Worm (Caenorhabditis elegans) whole organism, L3 larva: ENCODE measurements around the gene K07B1.4.

Source experiments
- R02D3.7 ChIP-seq: fragments of 150-350 bp; optimal IDR thresholded peaks from 2 replicates; lab custom pipeline; 2014; ENCODE audit warnings: missing biosample characterization, missing genetic modification characterization
- ZK546.5 ChIP-seq: sonication (generic microtip); optimal IDR thresholded peaks from 2 replicates; lab custom pipeline; 2017; ENCODE audit warnings: missing biosample characterization, missing genetic modification characterization
- aly-2 ChIP-seq: fragments of 150-350 bp; optimal IDR thresholded peaks from 2 replicates; lab custom pipeline; 2014; ENCODE audit warnings: missing biosample characterization, missing genetic modification characterization
- ceh-16 ChIP-seq: sonication (generic microtip); optimal IDR thresholded peaks from 2 replicates; lab custom pipeline; 2017; ENCODE audit warnings: missing biosample characterization, missing genetic modification characterization
- ceh-28 ChIP-seq: fragments of 150-350 bp; optimal IDR thresholded peaks from 2 replicates; lab custom pipeline; 2014; ENCODE audit warnings: missing biosample characterization, missing genetic modification reagents, missing genetic modification characterization
- ceh-82 ChIP-seq: fragments of 150-350 bp; optimal IDR thresholded peaks from 2 replicates; lab custom pipeline; 2014; ENCODE audit warnings: missing biosample characterization, missing genetic modification characterization
- ceh-9 ChIP-seq: sonication (generic microtip); optimal IDR thresholded peaks from 2 replicates; lab custom pipeline; 2018; ENCODE audit warnings: missing biosample characterization, missing genetic modification characterization
- egl-27 ChIP-seq: sonication (generic microtip); optimal IDR thresholded peaks from 4 replicates; lab custom pipeline; 2017; ENCODE audit warnings: missing biosample characterization, missing genetic modification reagents, missing genetic modification characterization
- elt-1 ChIP-seq: fragments of 150-350 bp; optimal IDR thresholded peaks from 2 replicates; lab custom pipeline; 2014; ENCODE audit warnings: missing biosample characterization, missing genetic modification characterization
- elt-2 ChIP-seq: sonication (generic microtip); optimal IDR thresholded peaks from 2 replicates; lab custom pipeline; 2016; ENCODE audit warnings: missing genetic modification reagents, mild to moderate bottlenecking, missing genetic modification characterization, missing compliant biosample characterization
- elt-3 ChIP-seq, 3 experiments: fragments of 150-350 bp in 1 of 3; sonication (generic microtip) in 2 of 3; optimal IDR thresholded peaks; 2 replicates in 2 of 3; 4 replicates in 1 of 3; lab custom pipeline; 2014 to 2017; ENCODE audit warnings: missing biosample characterization in 3 of 3, missing genetic modification characterization in 3 of 3
- fkh-10 ChIP-seq: sonication (generic microtip); optimal IDR thresholded peaks from 2 replicates; lab custom pipeline; 2017; ENCODE audit warnings: missing biosample characterization, missing genetic modification reagents, missing genetic modification characterization
- fkh-2 ChIP-seq: fragments of 150-350 bp; optimal IDR thresholded peaks from 2 replicates; lab custom pipeline; 2014; ENCODE audit warnings: missing biosample characterization, missing genetic modification reagents, missing genetic modification characterization
- hmg-11 ChIP-seq: sonication (generic microtip); optimal IDR thresholded peaks from 2 replicates; lab custom pipeline; 2016; ENCODE audit warnings: missing genetic modification characterization, missing compliant biosample characterization
- lin-15B ChIP-seq: fragments of 150-350 bp; optimal IDR thresholded peaks from 2 replicates; lab custom pipeline; 2014; ENCODE audit warnings: missing biosample characterization, missing genetic modification characterization
- lin-39 ChIP-seq: fragments of 150-350 bp; optimal IDR thresholded peaks from 2 replicates; lab custom pipeline; 2018; ENCODE audit warnings: missing biosample characterization, missing genetic modification reagents, missing genetic modification characterization
- lsy-12 ChIP-seq: sonication (generic microtip); optimal IDR thresholded peaks from 2 replicates; lab custom pipeline; 2016; ENCODE audit warnings: mild to moderate bottlenecking, missing genetic modification characterization, missing compliant biosample characterization
- mdl-1 ChIP-seq: fragments of 150-350 bp; optimal IDR thresholded peaks from 2 replicates; lab custom pipeline; 2014; ENCODE audit warnings: missing biosample characterization, missing genetic modification characterization
- mml-1 ChIP-seq: fragments of 150-350 bp; sonication (generic microtip); optimal IDR thresholded peaks from 3 replicates; lab custom pipeline; 2014; ENCODE audit warnings: missing biosample characterization, missing genetic modification characterization
- nfya-1 ChIP-seq: sonication (generic microtip); optimal IDR thresholded peaks from 2 replicates; lab custom pipeline; 2017; ENCODE audit warnings: missing genetic modification characterization, mild to moderate bottlenecking, missing compliant biosample characterization, antibody characterized with exemption, moderate library complexity; ENCODE audit not compliant: insufficient read depth
- nhr-11 ChIP-seq: fragments of 150-350 bp; optimal IDR thresholded peaks from 2 replicates; lab custom pipeline; 2014; ENCODE audit warnings: missing biosample characterization, missing genetic modification characterization
- nhr-12 ChIP-seq: fragments of 150-350 bp; optimal IDR thresholded peaks from 2 replicates; lab custom pipeline; 2014; ENCODE audit warnings: missing biosample characterization, missing genetic modification characterization
- nhr-23 ChIP-seq: fragments of 150-350 bp; optimal IDR thresholded peaks from 2 replicates; lab custom pipeline; 2014; ENCODE audit warnings: missing biosample characterization, missing genetic modification reagents, missing genetic modification characterization
- nhr-237 ChIP-seq: fragments of 150-350 bp; optimal IDR thresholded peaks from 2 replicates; lab custom pipeline; 2014; ENCODE audit warnings: missing biosample characterization, missing genetic modification characterization
- nhr-25 ChIP-seq: sonication (generic microtip); optimal IDR thresholded peaks from 2 replicates; lab custom pipeline; 2017; ENCODE audit warnings: missing biosample characterization, missing genetic modification characterization
- nhr-76 ChIP-seq: fragments of 150-350 bp; sonication (generic microtip); optimal IDR thresholded peaks from 5 replicates; lab custom pipeline; 2014; ENCODE audit warnings: missing biosample characterization, missing genetic modification characterization
- nhr-77 ChIP-seq: fragments of 150-350 bp; optimal IDR thresholded peaks from 2 replicates; lab custom pipeline; 2014; ENCODE audit warnings: missing biosample characterization, missing genetic modification characterization
- pha-4 ChIP-seq: fragments of 150-350 bp; optimal IDR thresholded peaks from 2 replicates; lab custom pipeline; 2014; ENCODE audit warnings: missing biosample characterization, missing genetic modification reagents, missing genetic modification characterization
- pqm-1 ChIP-seq: fragments of 150-350 bp; optimal IDR thresholded peaks from 2 replicates; lab custom pipeline; 2017; ENCODE audit warnings: missing biosample characterization, missing genetic modification characterization, inconsistent platforms
- skn-1 ChIP-seq: fragments of 150-350 bp; optimal IDR thresholded peaks from 2 replicates; lab custom pipeline; 2014; ENCODE audit warnings: missing biosample characterization, missing genetic modification characterization
- snpc-4 ChIP-seq: fragments of 150-350 bp; optimal IDR thresholded peaks from 2 replicates; lab custom pipeline; 2014; ENCODE audit warnings: missing biosample characterization, missing genetic modification characterization
- tbx-2 ChIP-seq: sonication (generic microtip); optimal IDR thresholded peaks from 2 replicates; lab custom pipeline; 2016; ENCODE audit warnings: mild to moderate bottlenecking, missing genetic modification characterization, missing compliant biosample characterization
- unc-39 ChIP-seq: sonication (generic microtip); optimal IDR thresholded peaks from 4 replicates; lab custom pipeline; 2017; ENCODE audit warnings: missing biosample characterization, missing genetic modification characterization
- zag-1 ChIP-seq: fragments of 150-350 bp; optimal IDR thresholded peaks from 2 replicates; lab custom pipeline; 2014; ENCODE audit warnings: missing biosample characterization, missing genetic modification characterization
- ztf-11 ChIP-seq: fragments of 150-350 bp; optimal IDR thresholded peaks from 2 replicates; lab custom pipeline; 2014; ENCODE audit warnings: missing biosample characterization, missing genetic modification characterization
- ztf-4 ChIP-seq: fragments of 150-350 bp; optimal IDR thresholded peaks from 2 replicates; lab custom pipeline; 2014; ENCODE audit warnings: missing biosample characterization, missing genetic modification characterization

The K07B1.4 gene

DNA sequence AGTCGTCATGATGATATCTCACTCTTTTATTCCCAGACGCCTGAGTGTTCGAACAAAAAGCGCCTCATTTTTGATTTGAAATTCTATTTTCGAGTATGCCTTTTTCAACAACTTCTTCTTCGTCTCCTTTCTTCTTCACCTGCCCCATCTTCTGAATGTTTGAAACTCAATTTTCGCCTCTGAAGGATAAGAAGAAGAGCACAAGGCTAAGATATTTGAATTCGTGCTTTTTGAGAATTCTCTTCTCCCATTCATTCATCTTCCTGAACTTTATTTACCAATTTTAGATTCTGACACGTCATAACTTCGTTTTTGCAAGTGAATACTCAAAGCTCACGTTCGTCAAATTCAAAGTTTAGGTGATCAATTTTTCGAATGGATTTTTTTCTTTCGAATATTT is 11.8 kb upstream of the K07B1.4 start:
- TF ChIP-seq fkh-10 (GFP tag; lab: Kevin White, UChicago): peak; percentile 59
- TF ChIP-seq pha-4 (tag; lab: Kevin White, UChicago): no peak
- no peak for TF ChIP-seq ceh-28 (tag; lab: Kevin White, UChicago)
- no peak for TF ChIP-seq snpc-4 (tag; lab: Kevin White, UChicago)
- TF ChIP-seq ceh-16 (tag; lab: Kevin White, UChicago): no peak
- TF ChIP-seq ztf-4 (tag; lab: Kevin White, UChicago): no peak
- no peak for TF ChIP-seq tbx-2 (tag; lab: Kevin White, UChicago)
- no peak for TF ChIP-seq zag-1

DNA sequence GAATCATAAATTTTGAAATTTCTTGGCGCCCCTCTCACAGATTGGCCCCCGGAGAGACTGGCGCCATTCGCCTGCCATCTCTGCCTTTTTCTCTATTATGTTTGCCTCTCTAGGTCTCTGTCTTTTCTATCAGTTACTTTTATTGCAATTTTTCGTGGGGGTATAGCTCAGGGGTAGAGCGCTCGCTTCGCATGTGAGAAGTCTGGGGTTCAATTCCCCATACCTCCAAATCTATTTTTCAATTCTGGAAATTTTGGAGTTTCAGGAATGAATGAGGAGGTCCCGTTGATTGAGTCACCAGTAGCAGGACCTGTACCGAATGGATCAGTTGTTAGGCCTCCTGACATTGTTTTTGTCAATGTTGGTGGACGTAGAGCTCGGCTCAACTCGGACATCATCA is 10.7 kb upstream of the K07B1.4 start, which contains the start of gene kvs-3:
Gene kvs-3 (plus strand): TSS at position 266 of the 400 bp plus-strand sequence.
- TF ChIP-seq lsy-12 (tag; lab: Kevin White, UChicago): peak; percentile 37
- peak; percentile 22 for TF ChIP-seq elt-1 (tag; lab: Kevin White, UChicago)
- TF ChIP-seq snpc-4 (tag; lab: Kevin White, UChicago): no peak
- peak; percentile 51 for TF ChIP-seq tbx-2 (tag; lab: Kevin White, UChicago)
- peak; percentile 49 for TF ChIP-seq elt-2 (tag; lab: Kevin White, UChicago)
- peak; percentile 81 for TF ChIP-seq hmg-11 (tag; lab: Kevin White, UChicago)
- TF ChIP-seq ceh-16 (tag; lab: Kevin White, UChicago): no peak
- TF ChIP-seq nhr-11 (tag; lab: Kevin White, UChicago): no peak
- peak; percentile 19 for TF ChIP-seq nhr-77 (tag; lab: Kevin White, UChicago)
- peak; percentile 29 for TF ChIP-seq egl-27 (tag; lab: Kevin White, UChicago)
- peak; percentile 2 for TF ChIP-seq nhr-76 (tag; lab: Kevin White, UChicago)
- peak; percentile 2 for TF ChIP-seq R02D3.7 (tag; lab: Kevin White, UChicago)
- peak; percentile 65 for TF ChIP-seq lin-39
- peak; percentile 49 for TF ChIP-seq nfya-1 (tag; lab: Kevin White, UChicago)

DNA sequence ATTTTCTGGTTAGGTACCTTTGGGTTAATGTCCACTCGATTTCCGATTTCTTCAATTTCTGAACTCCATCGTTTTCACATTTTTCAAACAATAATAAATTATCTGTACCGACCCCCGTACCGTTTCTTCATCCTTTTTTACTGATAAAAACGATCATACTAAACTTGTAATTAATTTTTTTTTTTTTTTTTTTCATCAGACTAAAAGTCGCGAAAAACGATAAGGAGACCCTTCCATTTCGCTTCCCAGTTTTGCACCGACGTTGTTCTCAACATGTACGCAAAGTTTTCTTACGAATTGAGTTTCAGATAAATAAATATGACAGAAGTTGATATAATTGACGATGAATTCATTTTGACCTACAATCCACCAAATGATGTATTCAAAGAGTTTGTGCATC is 7.6 kb upstream of the K07B1.4 start, which contains the start of gene F44A2.7:
Gene F44A2.7 (plus strand): TSS at position 301 of the 400 bp plus-strand sequence.
- TF ChIP-seq elt-3 (tag; optimal IDR thresholded peaks at IDR 0.05; lab: Kevin White, UChicago) (no peak), elt-2 (tag; lab: Kevin White, UChicago) (peak; percentile 13), ZK546.5 (no peak), ceh-28 (tag; lab: Kevin White, UChicago) (no peak), egl-27 (tag; lab: Kevin White, UChicago) (no peak), unc-39 (tag; lab: Kevin White, UChicago) (no peak)
- TF ChIP-seq, all 47 proteins: peak for 1

DNA sequence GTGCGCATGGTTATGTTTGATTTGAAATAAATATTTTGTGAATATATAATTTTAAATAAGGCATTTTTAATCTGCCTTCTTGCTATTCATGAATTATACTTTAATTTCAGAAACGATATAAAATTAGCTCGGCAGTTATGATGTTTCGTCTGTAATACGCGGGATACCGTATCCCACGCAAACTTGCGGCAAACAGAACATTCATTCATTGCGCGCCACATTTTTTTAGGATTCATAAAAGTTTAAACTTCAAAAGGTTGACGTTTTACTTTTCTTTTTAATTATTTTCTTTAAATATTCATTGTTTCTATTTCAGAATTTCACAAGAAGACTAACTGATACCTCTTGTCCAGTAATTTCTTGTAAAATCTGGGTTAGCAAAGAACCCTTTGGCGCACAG is 5.9 kb upstream of the K07B1.4 start, which contains the start of gene tag-153:
Gene tag-153 (plus strand): TSS at position 200 of the 400 bp plus-strand sequence.
- TF ChIP-seq R02D3.7 (tag; lab: Kevin White, UChicago) (no peak), skn-1 (tag; lab: Kevin White, UChicago) (no peak), unc-39 (tag; lab: Kevin White, UChicago) (no peak), fkh-2 (tag; lab: Kevin White, UChicago) (no peak), elt-3 (tag; optimal IDR thresholded peaks at IDR 0.05; lab: Kevin White, UChicago) (no peak), nhr-76 (tag; lab: Kevin White, UChicago) (no peak), elt-1 (tag; lab: Kevin White, UChicago) (no peak), zag-1 (no peak), nhr-25 (tag; lab: Kevin White, UChicago) (no peak), lin-15B (tag; lab: Kevin White, UChicago) (no peak), nhr-237 (tag; lab: Kevin White, UChicago) (no peak), nhr-12 (tag; lab: Kevin White, UChicago) (no peak), mdl-1 (tag; lab: Kevin White, UChicago) (no peak)

DNA sequence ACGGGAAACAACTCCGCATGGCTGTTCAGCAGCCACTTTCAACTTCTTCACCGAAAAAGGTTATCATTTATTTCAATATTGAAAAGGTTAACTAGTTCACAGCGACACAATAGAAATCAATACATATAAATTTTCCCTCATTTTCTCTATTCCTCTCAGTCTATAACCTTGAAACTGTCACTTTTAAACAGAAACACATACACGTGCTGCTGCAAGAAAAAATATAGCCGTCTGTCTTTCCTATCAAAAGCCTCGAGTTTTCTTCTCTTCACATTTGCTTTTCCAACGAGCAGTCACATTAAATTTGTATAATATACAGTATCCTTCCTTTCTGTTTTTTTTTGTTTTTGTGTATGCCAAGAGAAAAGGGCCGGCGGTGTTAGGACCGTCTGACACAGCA is 4.6 kb upstream of the K07B1.4 start:
- no peak for TF ChIP-seq hmg-11 (tag; lab: Kevin White, UChicago)
- TF ChIP-seq nhr-23: no peak
- peak; percentile 14 for TF ChIP-seq pha-4 (tag; lab: Kevin White, UChicago)
- TF ChIP-seq elt-2 (tag; lab: Kevin White, UChicago): peak; percentile 20
- TF ChIP-seq nhr-25 (tag; lab: Kevin White, UChicago): peak; percentile 65
- TF ChIP-seq nhr-11 (tag; lab: Kevin White, UChicago): no peak

DNA sequence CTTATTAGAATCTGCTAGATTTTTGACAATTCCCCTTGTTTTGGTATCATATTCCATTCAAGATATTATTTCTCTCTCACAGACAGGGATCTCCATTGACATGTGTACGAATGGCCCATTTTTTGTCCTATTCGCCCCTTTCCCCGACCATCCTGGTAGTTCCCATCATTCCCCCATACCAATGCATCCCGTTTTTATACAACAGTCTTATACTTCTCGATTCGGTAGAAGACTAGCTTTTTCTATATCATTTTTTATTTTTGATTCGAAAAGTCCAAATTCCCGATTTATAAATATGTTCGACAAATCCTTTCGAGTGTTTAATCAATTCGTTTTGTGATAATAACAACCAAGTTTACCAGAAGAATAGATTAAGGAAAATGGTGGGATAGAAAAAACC is 1.9 kb upstream of the K07B1.4 start:
- TF ChIP-seq mml-1 (tag; lab: Kevin White, UChicago): no peak
- TF ChIP-seq ztf-11 (tag; lab: Kevin White, UChicago): no peak
- TF ChIP-seq pqm-1: no peak
- no peak for TF ChIP-seq pha-4 (tag; lab: Kevin White, UChicago)
- TF ChIP-seq egl-27 (tag; lab: Kevin White, UChicago): no peak
- TF ChIP-seq ceh-82: no peak
- no peak for TF ChIP-seq hmg-11 (tag; lab: Kevin White, UChicago)
- no peak for TF ChIP-seq ceh-28 (tag; lab: Kevin White, UChicago)
- TF ChIP-seq mdl-1 (tag; lab: Kevin White, UChicago): no peak
- no peak for TF ChIP-seq ceh-9
- no peak for TF ChIP-seq nhr-237 (tag; lab: Kevin White, UChicago)
- TF ChIP-seq lin-39: no peak
- TF ChIP-seq aly-2 (tag; lab: Kevin White, UChicago): no peak
- TF ChIP-seq nfya-1 (tag; lab: Kevin White, UChicago): no peak
- no peak for TF ChIP-seq nhr-77 (tag; lab: Kevin White, UChicago)
- TF ChIP-seq ztf-4 (tag; lab: Kevin White, UChicago): no peak
